Fruit fly (Drosophila melanogaster) whole organism, embryonic: ENCODE results near the gene CG3625.

Source experiments
- Asciz ChIP-seq: fragments of 200-800 bp; sonication (Bioruptor generic); optimal IDR thresholded peaks from 2 replicates; lab custom pipeline; 2017; ENCODE audit warnings: missing biosample characterization, mild to moderate bottlenecking, missing genetic modification characterization, missing genetic modification reagents
- CG10274 ChIP-seq: fragments of 200-800 bp; sonication (Bioruptor generic); optimal IDR thresholded peaks from 3 replicates; lab custom pipeline; 2017; ENCODE audit warnings: missing biosample characterization, mild to moderate bottlenecking, missing genetic modification characterization
- CG11247 ChIP-seq: fragments of 200-800 bp; sonication (Bioruptor generic); IDR thresholded peaks from 2 replicates; pipeline ENCODE4 v1.3.6; 2022; ENCODE audit warnings: missing biosample characterization, missing genetic modification characterization
- CG15011 ChIP-seq: fragments of 200-800 bp; sonication (Bioruptor generic); optimal IDR thresholded peaks from 3 replicates; lab custom pipeline; 2018; ENCODE audit warnings: missing biosample characterization, mild to moderate bottlenecking, missing genetic modification characterization
- CG16779 ChIP-seq: fragments of 200-800 bp; sonication (Bioruptor generic); IDR thresholded peaks from 2 replicates; pipeline ENCODE4 v1.3.6; 2022; ENCODE audit warnings: missing biosample characterization, missing genetic modification characterization
- CG17361 ChIP-seq: fragments of 200-800 bp; sonication (Bioruptor generic); IDR thresholded peaks from 3 replicates; pipeline ENCODE4 v1.3.6; 2022; ENCODE audit warnings: missing biosample characterization, missing genetic modification characterization
- CG2116 ChIP-seq: fragments of 200-800 bp; sonication (Bioruptor generic); optimal IDR thresholded peaks from 3 replicates; lab custom pipeline; 2018; ENCODE audit warnings: missing biosample characterization, mild to moderate bottlenecking, missing genetic modification characterization
- CG2199 ChIP-seq: fragments of 200-800 bp; sonication (Bioruptor generic); IDR thresholded peaks from 3 replicates; pipeline ENCODE4 v1.3.6; 2022; ENCODE audit warnings: missing biosample characterization, missing genetic modification characterization
- CG2875 ChIP-seq: fragments of 200-800 bp; sonication (Bioruptor generic); optimal IDR thresholded peaks from 2 replicates; lab custom pipeline; 2017; ENCODE audit warnings: missing biosample characterization, mild to moderate bottlenecking, missing genetic modification characterization, missing genetic modification reagents
- CG5953 ChIP-seq: fragments of 200-800 bp; sonication (Bioruptor generic); IDR thresholded peaks from 2 replicates; pipeline ENCODE4 v1.3.6; 2022; ENCODE audit warnings: missing biosample characterization, missing genetic modification characterization
- CG7372 ChIP-seq: fragments of 200-800 bp; sonication (Bioruptor generic); IDR thresholded peaks from 2 replicates; pipeline ENCODE4 v1.3.6; 2022; ENCODE audit warnings: missing biosample characterization, missing genetic modification characterization
- CG7839 ChIP-seq: fragments of 200-800 bp; sonication (Bioruptor generic); optimal IDR thresholded peaks from 3 replicates; lab custom pipeline; 2018; ENCODE audit warnings: missing biosample characterization, mild to moderate bottlenecking, missing genetic modification characterization, moderate library complexity
- CG8478 ChIP-seq: fragments of >200 bp; optimal IDR thresholded peaks from 2 replicates; lab custom pipeline; 2018
- CG8765 ChIP-seq: fragments of 200-800 bp; sonication (Bioruptor generic); IDR thresholded peaks from 2 replicates; pipeline ENCODE4 v1.3.6; 2022; ENCODE audit warnings: missing biosample characterization, missing genetic modification characterization
- CoRest ChIP-seq: fragments of 200-800 bp; sonication (Bioruptor generic); optimal IDR thresholded peaks from 3 replicates; lab custom pipeline; 2018; ENCODE audit warnings: missing biosample characterization, mild to moderate bottlenecking, missing genetic modification characterization, moderate library complexity
- Dll ChIP-seq: fragments of 200-800 bp; sonication (Bioruptor generic); IDR thresholded peaks from 4 replicates; pipeline ENCODE4 v1.3.6; 2022; ENCODE audit warnings: missing biosample characterization, missing genetic modification characterization; ENCODE audit not compliant: partially characterized antibody
- Fer1 ChIP-seq: fragments of 200-800 bp; sonication (Bioruptor generic); optimal IDR thresholded peaks from 2 replicates; lab custom pipeline; 2017; ENCODE audit warnings: missing biosample characterization, mild to moderate bottlenecking, missing genetic modification characterization
- Fer3 ChIP-seq: fragments of 200-800 bp; sonication (Bioruptor generic); optimal IDR thresholded peaks from 2 replicates; lab custom pipeline; 2018; ENCODE audit warnings: missing biosample characterization, mild to moderate bottlenecking, missing genetic modification characterization, moderate library complexity
- Poxn ChIP-seq: fragments of 200-800 bp; sonication (Bioruptor generic); IDR thresholded peaks from 2 replicates; pipeline ENCODE4 v1.3.6; 2022; ENCODE audit warnings: missing biosample characterization, missing genetic modification characterization
- Sox102F ChIP-seq: fragments of 200-800 bp; sonication (Bioruptor generic); optimal IDR thresholded peaks from 2 replicates; lab custom pipeline; 2018; ENCODE audit warnings: missing biosample characterization, mild to moderate bottlenecking, missing genetic modification characterization, moderate library complexity
- Stat92E ChIP-seq, 3 experiments: fragments of >200 bp in 2 of 3; fragments of 200-800 bp in 1 of 3; sonication (Bioruptor generic) in 1 of 3; optimal IDR thresholded peaks; 2 replicates each; lab custom pipeline; 2017 to 2019; ENCODE audit warnings: missing biosample characterization in 3 of 3, missing genetic modification characterization in 3 of 3, mild to moderate bottlenecking in 1 of 3, moderate library complexity in 1 of 3
- abd-A ChIP-seq: fragments of 200-800 bp; sonication (Bioruptor generic); optimal IDR thresholded peaks from 3 replicates; lab custom pipeline; 2019; ENCODE audit warnings: missing biosample characterization, mild to moderate bottlenecking, missing genetic modification characterization, moderate library complexity
- aop ChIP-seq: fragments of 200-800 bp; sonication (Bioruptor generic); IDR thresholded peaks from 2 replicates; pipeline ENCODE4 v1.3.6; 2022; ENCODE audit warnings: missing biosample characterization, missing genetic modification characterization
- ato ChIP-seq: fragments of 200-800 bp; sonication (Bioruptor generic); IDR thresholded peaks from 2 replicates; pipeline ENCODE4 v1.3.6; 2022; ENCODE audit warnings: missing biosample characterization, missing genetic modification characterization; ENCODE audit not compliant: partially characterized antibody
- bbx ChIP-seq: fragments of 200-800 bp; sonication (Bioruptor generic); IDR thresholded peaks from 2 replicates; pipeline ENCODE4 v1.3.6; 2022; ENCODE audit warnings: missing biosample characterization, missing genetic modification characterization; ENCODE audit not compliant: partially characterized antibody
- cato ChIP-seq: fragments of 200-800 bp; sonication (Bioruptor generic); optimal IDR thresholded peaks from 2 replicates; lab custom pipeline; 2016; ENCODE audit warnings: missing biosample characterization, missing genetic modification characterization, borderline replicate concordance
- chif ChIP-seq, 2 experiments: fragments of 200-800 bp; sonication (Bioruptor generic); optimal IDR thresholded peaks; 3 replicates each; lab custom pipeline; 2016; ENCODE audit warnings: missing biosample characterization in 2 of 2, missing genetic modification characterization in 2 of 2
- fd3F ChIP-seq: fragments of 200-800 bp; sonication (Bioruptor generic); optimal IDR thresholded peaks from 2 replicates; lab custom pipeline; 2018; ENCODE audit warnings: missing biosample characterization, mild to moderate bottlenecking, missing genetic modification characterization, moderate library complexity
- fd96Cb ChIP-seq: fragments of 200-800 bp; sonication (Bioruptor generic); optimal IDR thresholded peaks from 2 replicates; lab custom pipeline; 2018; ENCODE audit warnings: missing biosample characterization, mild to moderate bottlenecking, missing genetic modification characterization, moderate library complexity
- gsb-n ChIP-seq: fragments of 200-800 bp; sonication (Bioruptor generic); optimal IDR thresholded peaks from 3 replicates; lab custom pipeline; 2018; ENCODE audit warnings: missing biosample characterization, mild to moderate bottlenecking, missing genetic modification characterization
- jumu ChIP-seq: fragments of 200-800 bp; sonication (Bioruptor generic); optimal IDR thresholded peaks from 3 replicates; lab custom pipeline; 2016; ENCODE audit warnings: missing biosample characterization, missing genetic modification characterization
- pzg ChIP-seq: fragments of 200-800 bp; sonication (Bioruptor generic); optimal IDR thresholded peaks from 3 replicates; lab custom pipeline; 2018; ENCODE audit warnings: missing biosample characterization, mild to moderate bottlenecking, missing genetic modification characterization, moderate library complexity
- ro ChIP-seq: fragments of 200-800 bp; sonication (Bioruptor generic); IDR thresholded peaks from 2 replicates; pipeline ENCODE4 v1.3.6; 2022; ENCODE audit warnings: missing biosample characterization, missing genetic modification characterization
- sim ChIP-seq: fragments of 200-800 bp; sonication (Bioruptor generic); IDR thresholded peaks from 2 replicates; pipeline ENCODE4 v1.3.6; 2022; ENCODE audit warnings: missing biosample characterization, missing genetic modification characterization
- slou ChIP-seq: fragments of 200-800 bp; sonication (Bioruptor generic); optimal IDR thresholded peaks from 3 replicates; lab custom pipeline; 2016; ENCODE audit warnings: missing biosample characterization, missing genetic modification characterization
- sob ChIP-seq: fragments of 200-800 bp; sonication (Bioruptor generic); IDR thresholded peaks from 2 replicates; pipeline ENCODE4 v1.3.6; 2022; ENCODE audit warnings: missing biosample characterization, missing genetic modification characterization
- usp ChIP-seq: fragments of >200 bp; optimal IDR thresholded peaks from 2 replicates; lab custom pipeline; 2017; ENCODE audit warnings: missing biosample characterization, missing genetic modification characterization
- vfl ChIP-seq: fragments of 200-800 bp; sonication (Bioruptor generic); optimal IDR thresholded peaks from 2 replicates; lab custom pipeline; 2016; ENCODE audit warnings: missing biosample characterization, missing genetic modification characterization
- zen2 ChIP-seq: fragments of 200-800 bp; sonication (Bioruptor generic); IDR thresholded peaks from 3 replicates; pipeline ENCODE4 v1.3.6; 2022; ENCODE audit warnings: missing biosample characterization, missing genetic modification characterization; ENCODE audit not compliant: partially characterized antibody

CG3625 gene

DNA sequence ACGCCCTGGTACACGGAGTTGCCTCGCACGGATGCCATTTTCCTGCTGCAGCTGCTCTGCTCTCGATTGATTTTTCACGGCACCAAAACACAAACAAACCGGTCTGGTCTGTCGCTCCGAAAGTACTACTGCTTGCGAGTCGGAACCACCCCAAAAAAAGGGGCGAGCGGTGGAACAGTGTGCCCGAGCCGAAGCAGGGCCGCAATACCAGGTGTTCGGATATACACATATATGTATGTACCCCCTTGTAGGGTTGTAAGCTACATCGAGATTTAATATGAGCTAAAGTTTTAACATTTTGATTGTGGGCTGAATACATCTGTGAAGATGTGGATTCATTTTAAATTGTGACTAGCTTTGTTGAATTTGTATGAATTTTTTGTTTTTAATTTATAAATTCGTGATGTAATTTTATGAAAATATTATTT lies 6.0 kb downstream of the CG3625 start (continued):
- no peak; the same call in 1 of the 2 replicates for TF ChIP-seq sim (GFP tag; lab: Robert Waterston, UW)
- peak; percentile 5 for TF ChIP-seq abd-A (tag; lab: Kevin White, UChicago)
- TF ChIP-seq bbx, result peak; percentile 61; the same call in 1 of the 2 replicates
- TF ChIP-seq jumu (GFP tag; lab: Kevin White, UChicago), result peak; percentile 13
- peak; percentile 46 for TF ChIP-seq Sox102F (GFP tag; lab: Kevin White, UChicago)
- TF ChIP-seq CoRest (tag; lab: Kevin White, UChicago), result peak; percentile 64
- TF ChIP-seq chif (GFP tag; optimal IDR thresholded peaks at IDR 0.05; lab: Kevin White, UChicago), result peak; percentile 21 to 25
- no peak for TF ChIP-seq slou (GFP tag; lab: Kevin White, UChicago)
- no peak for TF ChIP-seq CG15011 (GFP tag; lab: Kevin White, UChicago)
- no peak for TF ChIP-seq CG8765 (GFP tag; lab: Robert Waterston, UW)
- peak; percentile 69 for TF ChIP-seq Fer1 (GFP tag; lab: Kevin White, UChicago)
- TF ChIP-seq Dll (GFP tag; lab: Robert Waterston, UW), result no peak
- TF ChIP-seq CG2116 (GFP tag; lab: Kevin White, UChicago), result peak; percentile 71
- TF ChIP-seq ato (GFP tag; lab: Robert Waterston, UW), result peak; percentile 48; the same call in 1 of the 2 replicates
- TF ChIP-seq usp (GFP tag; lab: Kevin White, UChicago), result no peak
- TF ChIP-seq aop (GFP tag; lab: Robert Waterston, UW), result no peak
- TF ChIP-seq Fer3 (tag; lab: Kevin White, UChicago), result peak; percentile 45
- no peak for TF ChIP-seq CG11247 (GFP tag; lab: Robert Waterston, UW)
- no peak for TF ChIP-seq CG8478 (lab: Kevin White, UChicago)
- TF ChIP-seq CG7372, result peak; percentile 18; the same call in 1 of the 2 replicates
- TF ChIP-seq sob (GFP tag; lab: Robert Waterston, UW), result peak; percentile 65; the same call in 1 of the 2 replicates
- TF ChIP-seq CG10274 (GFP tag; lab: Kevin White, UChicago), result no peak
- 0 out of 3 replicates have a peak, but pooled peaks have one; percentile 44 for TF ChIP-seq zen2 (GFP tag; lab: Robert Waterston, UW)
- no peak for TF ChIP-seq ro (GFP tag; lab: Robert Waterston, UW)
- TF ChIP-seq CG2199 (GFP tag; lab: Robert Waterston, UW), result 0 out of 3 replicates have a peak, but pooled peaks have one; percentile 18
- TF ChIP-seq CG5953 (GFP tag; lab: Robert Waterston, UW), result 0 out of 2 replicates have a peak, but pooled peaks have one; percentile 29
- peak; percentile 22 for TF ChIP-seq fd96Cb
- peak; percentile 50; the same call in 1 of the 2 replicates for TF ChIP-seq CG16779 (GFP tag; lab: Robert Waterston, UW)
- peak; percentile 52 for TF ChIP-seq Asciz (GFP tag; lab: Kevin White, UChicago)
- TF ChIP-seq Stat92E (GFP tag; optimal IDR thresholded peaks at IDR 0.05; lab: Kevin White, UChicago), result peak in 1 of 3 experiments; percentile 56
- TF ChIP-seq vfl (GFP tag; lab: Kevin White, UChicago), result peak; percentile 9
- TF ChIP-seq CG17361 (GFP tag; lab: Robert Waterston, UW), result 0 out of 3 replicates have a peak, but pooled peaks have one; percentile 33
- TF ChIP-seq CG2875 (GFP tag; lab: Kevin White, UChicago), result peak; percentile 28
- peak; percentile 80 for TF ChIP-seq pzg (GFP tag; lab: Kevin White, UChicago)
- no peak for TF ChIP-seq cato (GFP tag; lab: Kevin White, UChicago)
- peak; percentile 15 for TF ChIP-seq fd3F (GFP tag; lab: Kevin White, UChicago)
- TF ChIP-seq Poxn (GFP tag; lab: Robert Waterston, UW), result no peak
- peak; percentile 44 for TF ChIP-seq gsb-n (tag; lab: Kevin White, UChicago)
- TF ChIP-seq CG7839 (tag; lab: Kevin White, UChicago), result peak; percentile 53
